Worm (Caenorhabditis elegans): ENCODE results near the gene msp-76.
A peak's percentile ranks its signal among the peaks of the same experiment; 100 is the strongest.

msp-76 gene

DNA sequence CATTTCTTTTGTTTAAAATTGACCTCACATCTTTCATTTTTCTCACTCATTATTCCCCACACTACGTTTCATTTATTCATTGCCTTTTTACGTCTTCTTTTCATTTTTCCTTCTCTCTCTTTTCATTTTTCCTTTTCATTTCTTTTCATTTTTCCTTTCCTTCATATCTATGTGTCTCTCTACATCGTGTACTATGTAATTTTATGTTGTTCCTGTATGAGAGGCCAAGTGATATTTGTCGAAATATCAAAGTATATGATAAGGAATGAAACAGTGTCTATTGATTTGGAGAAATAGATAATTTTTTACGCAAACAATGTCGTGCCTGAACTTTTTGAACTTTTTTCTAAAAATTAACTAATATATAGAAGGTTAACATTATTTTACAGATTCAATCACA lies 27.7 kb downstream of the msp-76 start (continued):
- no peak for TF ChIP-seq tbx-2 (tag; optimal IDR thresholded peaks at IDR 0.05)
- no peak for TF ChIP-seq efl-3 (GFP tag; optimal IDR thresholded peaks at IDR 0.05)
- peak; percentile 33 for TF ChIP-seq snu-23 (GFP tag; optimal IDR thresholded peaks at IDR 0.05)
- TF ChIP-seq nhr-19 (GFP tag; conservative IDR thresholded peaks at IDR 0.05), result no peak; the same call in 1 of the 2 replicates
- no peak for TF ChIP-seq pqm-1 (tag; optimal IDR thresholded peaks at IDR 0.05)
- peak; percentile 30 for TF ChIP-seq mep-1 (tag; optimal IDR thresholded peaks at IDR 0.05)
- TF ChIP-seq fkh-8 (tag; optimal IDR thresholded peaks at IDR 0.05), result no peak
- TF ChIP-seq ceh-88 (GFP tag; IDR thresholded peaks at IDR 0.05), result no peak
- TF ChIP-seq lin-14 (GFP tag; optimal IDR thresholded peaks at IDR 0.05), result peak; percentile 64
- peak; percentile 56 for TF ChIP-seq elt-2 (tag; optimal IDR thresholded peaks at IDR 0.05)
- no peak for TF ChIP-seq F16B12.6 (tag; optimal IDR thresholded peaks at IDR 0.05)
- no peak for TF ChIP-seq snpc-4 (tag; optimal IDR thresholded peaks at IDR 0.05)

DNA sequence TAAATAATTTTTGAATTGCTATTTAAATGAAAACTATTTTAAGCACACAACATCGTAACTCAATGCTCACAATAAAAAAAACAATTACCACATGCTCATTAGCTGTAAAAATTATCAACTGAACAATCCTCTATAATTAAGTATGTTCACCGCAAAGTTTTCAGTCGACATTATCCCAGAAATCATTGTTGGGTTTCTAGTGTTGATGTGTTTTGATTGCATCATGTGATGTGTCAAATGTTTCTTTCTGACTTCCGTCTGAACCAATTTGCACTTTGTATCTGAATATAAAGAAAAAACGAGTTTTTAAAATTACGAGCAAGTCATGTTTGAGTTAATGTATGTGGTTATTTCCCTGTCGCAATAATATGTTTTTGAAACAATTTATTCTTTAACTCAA lies 29.0 kb downstream of the msp-76 start:
- TF ChIP-seq dpl-1 (GFP tag; optimal IDR thresholded peaks at IDR 0.05) (no peak), nhr-77 (tag; optimal IDR thresholded peaks at IDR 0.05) (no peak), ztf-4 (tag; optimal IDR thresholded peaks at IDR 0.05) (no peak)

DNA sequence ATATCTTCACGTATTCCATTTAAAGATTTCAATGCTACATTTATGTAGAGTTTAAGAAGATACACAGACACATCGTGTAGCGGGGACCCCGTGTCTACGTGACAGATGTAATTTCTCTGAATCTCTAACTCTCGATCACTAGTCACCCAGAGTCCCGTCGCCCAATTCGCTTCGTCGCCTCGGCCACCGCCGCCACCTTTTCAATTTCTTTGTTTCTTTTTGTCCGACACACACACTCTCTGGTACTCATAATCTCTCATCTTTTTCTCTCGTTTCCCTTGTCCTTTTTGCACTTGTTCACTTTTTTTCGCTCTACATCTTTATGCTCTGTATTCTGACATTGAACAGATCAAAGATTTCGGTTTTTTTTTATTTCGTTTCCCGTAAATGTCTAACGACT lies 29.6 kb downstream of the msp-76 start:
- peak; percentile 78 for TF ChIP-seq jun-1 (tag; optimal IDR thresholded peaks at IDR 0.05)
- TF ChIP-seq xbp-1 (tag; optimal IDR thresholded peaks at IDR 0.05), result peak; percentile 60
- peak; percentile 87 for TF ChIP-seq fkh-8 (tag; optimal IDR thresholded peaks at IDR 0.05)
- TF ChIP-seq pqm-1 (tag; optimal IDR thresholded peaks at IDR 0.05), result no peak
- TF ChIP-seq ces-1 (GFP tag; optimal IDR thresholded peaks at IDR 0.05), result no peak
- TF ChIP-seq lin-35 (GFP tag; optimal IDR thresholded peaks at IDR 0.05), result peak; percentile 62 to 66
- TF ChIP-seq pag-3 (tag; optimal IDR thresholded peaks at IDR 0.05; ENCODE audit: borderline replicate concordance, insufficient read depth), result peak; percentile 20
- peak in 2 of 6 experiments; percentile 15 to 62 for TF ChIP-seq elt-3 (tag; optimal IDR thresholded peaks at IDR 0.05)
- no peak for TF ChIP-seq grh-1 (GFP tag; IDR thresholded peaks at IDR 0.05)
- TF ChIP-seq lin-13 (GFP tag; optimal IDR thresholded peaks at IDR 0.05), result peak; percentile 68
- no peak for TF ChIP-seq Y116A8C.19 (tag; optimal IDR thresholded peaks at IDR 0.05; ENCODE audit: borderline replicate concordance)
- TF ChIP-seq mab-9 (GFP tag; IDR thresholded peaks at IDR 0.05), result no peak
- peak in 1 of 2 experiments; percentile 72 for TF ChIP-seq mdl-1 (tag; optimal IDR thresholded peaks at IDR 0.05)
- peak; percentile 81 for TF ChIP-seq tbx-2 (tag; optimal IDR thresholded peaks at IDR 0.05)
- no peak for TF ChIP-seq nhr-76 (tag; optimal IDR thresholded peaks at IDR 0.05)
- peak; percentile 62 for TF ChIP-seq dsc-1 (tag; optimal IDR thresholded peaks at IDR 0.05)
- no peak for TF ChIP-seq zip-4 (GFP tag; optimal IDR thresholded peaks at IDR 0.05)
- TF ChIP-seq ceh-82 (tag; optimal IDR thresholded peaks at IDR 0.05), result peak in 2 of 3 experiments; percentile 48 to 53
- peak; percentile 32 for TF ChIP-seq aly-2 (tag; optimal IDR thresholded peaks at IDR 0.05)
- TF ChIP-seq nhr-237 (tag; optimal IDR thresholded peaks at IDR 0.05), result peak; percentile 78
- no peak for TF ChIP-seq sox-4 (tag; optimal IDR thresholded peaks at IDR 0.05)
- TF ChIP-seq unc-30 (tag; optimal IDR thresholded peaks at IDR 0.05), result no peak
- TF ChIP-seq unc-62 (GFP tag; optimal IDR thresholded peaks at IDR 0.05), result no peak
- no peak for TF ChIP-seq ztf-11 (tag; optimal IDR thresholded peaks at IDR 0.05)
- no peak for TF ChIP-seq lir-3 (tag; optimal IDR thresholded peaks at IDR 0.05; ENCODE audit: poor library complexity)
- no peak for TF ChIP-seq ceh-90 (tag; optimal IDR thresholded peaks at IDR 0.05)
- TF ChIP-seq tlp-1 (tag; optimal IDR thresholded peaks at IDR 0.05), result no peak
- peak; percentile 46 for TF ChIP-seq elt-2 (tag; optimal IDR thresholded peaks at IDR 0.05)
- TF ChIP-seq nhr-84 (tag; optimal IDR thresholded peaks at IDR 0.05), result no peak
- peak; percentile 73 for TF ChIP-seq C16A3.4 (tag; optimal IDR thresholded peaks at IDR 0.05)
- peak; percentile 35 for TF ChIP-seq mef-2 (tag; optimal IDR thresholded peaks at IDR 0.05)
- TF ChIP-seq fkh-4 (tag; optimal IDR thresholded peaks at IDR 0.05; ENCODE audit: borderline replicate concordance), result no peak
- TF ChIP-seq snu-23 (GFP tag; optimal IDR thresholded peaks at IDR 0.05), result peak; percentile 91
- no peak for TF ChIP-seq hlh-4 (tag; optimal IDR thresholded peaks at IDR 0.05)
- TF ChIP-seq ama-1 (optimal IDR thresholded peaks at IDR 0.05), result no peak
- no peak for TF ChIP-seq nhr-12 (tag; optimal IDR thresholded peaks at IDR 0.05)
- TF ChIP-seq nhr-85 (tag), result peak; percentile 92
- TF ChIP-seq zag-1 (tag; optimal IDR thresholded peaks at IDR 0.05), result no peak
- TF ChIP-seq vab-15 (tag; optimal IDR thresholded peaks at IDR 0.05), result no peak
- peak; percentile 63 for TF ChIP-seq unc-86 (tag; optimal IDR thresholded peaks at IDR 0.05)
